Fruit fly (Drosophila melanogaster) Kc167 (cell line): ENCODE data around the gene CG33116.

Experiments used
- Myc ChIP-seq: fragments of >200 bp; optimal IDR thresholded peaks from 2 replicates; lab custom pipeline; 2017; ENCODE audit warnings: missing external identifiers
- Sin3A ChIP-seq: fragments of >200 bp; optimal IDR thresholded peaks from 2 replicates; lab custom pipeline; 2018; ENCODE audit warnings: missing external identifiers
- h ChIP-seq: fragments of >200 bp; optimal IDR thresholded peaks from 3 replicates; lab custom pipeline; 2018; ENCODE audit warnings: missing external identifiers
- insv ChIP-seq: fragments of >200 bp; optimal IDR thresholded peaks from 3 replicates; lab custom pipeline; 2018; ENCODE audit warnings: missing external identifiers
- psq ChIP-seq: fragments of >200 bp; optimal IDR thresholded peaks from 2 replicates; lab custom pipeline; 2017; ENCODE audit warnings: missing external identifiers
- ttk ChIP-seq: sonication (Bioruptor generic); optimal IDR thresholded peaks from 2 replicates; lab custom pipeline; 2017; ENCODE audit warnings: missing external identifiers

The CG33116 gene

dm6 chr2L:19575626-19576298 lies 42.5 kb downstream of the CG33116 start:
- no peak for TF ChIP-seq Myc (lab: Kevin White, UChicago)
- no peak for TF ChIP-seq ttk (lab: Kevin White, UChicago)
- TF ChIP-seq psq (lab: Kevin White, UChicago): no peak
- no peak for TF ChIP-seq insv (lab: Kevin White, UChicago)
- TF ChIP-seq Sin3A (lab: Kevin White, UChicago): no peak
- no peak for TF ChIP-seq h (lab: Kevin White, UChicago)

dm6 chr2L:19576299-19576971 lies 43.2 kb downstream of the CG33116 start:
- TF ChIP-seq psq (lab: Kevin White, UChicago) (no peak), ttk (lab: Kevin White, UChicago) (no peak), Myc (lab: Kevin White, UChicago) (no peak), insv (lab: Kevin White, UChicago) (no peak), h (lab: Kevin White, UChicago) (no peak), Sin3A (lab: Kevin White, UChicago) (no peak)

- TF ChIP-seq h (lab: Kevin White, UChicago) (no peak), Sin3A (lab: Kevin White, UChicago) (no peak), Myc (lab: Kevin White, UChicago) (no peak), insv (lab: Kevin White, UChicago) (no peak), ttk (lab: Kevin White, UChicago) (no peak), psq (lab: Kevin White, UChicago) (no peak)
Observed at dm6 chr2L:19577187-19577765, 44.0 kb downstream of the CG33116 start, which contains the start of the genes spi and msb1l. Gene spi (minus strand): TSS chr2L:19577315. Gene msb1l (plus strand): TSS chr2L:19577701.

- TF ChIP-seq insv (lab: Kevin White, UChicago): no peak
- TF ChIP-seq psq (lab: Kevin White, UChicago): no peak
- no peak for TF ChIP-seq Myc (lab: Kevin White, UChicago)
- no peak for TF ChIP-seq ttk (lab: Kevin White, UChicago)
- no peak for TF ChIP-seq Sin3A (lab: Kevin White, UChicago)
- no peak for TF ChIP-seq h (lab: Kevin White, UChicago)
Observed at dm6 chr2L:19579995-19580578, 46.8 kb downstream of the CG33116 start, which contains the start of gene Pmvk. Gene Pmvk (minus strand): TSS chr2L:19580351.

dm6 chr2L:19582185-19582584 lies 48.9 kb downstream of the CG33116 start, which contains the start of gene Hakai:
Gene Hakai (minus strand): TSS chr2L:19582474.
- TF ChIP-seq Myc (lab: Kevin White, UChicago) (no peak), Sin3A (lab: Kevin White, UChicago) (no peak), ttk (lab: Kevin White, UChicago) (no peak), psq (lab: Kevin White, UChicago) (no peak), h (lab: Kevin White, UChicago) (no peak), insv (lab: Kevin White, UChicago) (no peak)

dm6 chr2L:19583926-19584392 lies 50.7 kb downstream of the CG33116 start, which contains the start of the genes PCNA2 and CG10366:
Gene PCNA2 (minus strand): TSS chr2L:19583990.
Gene CG10366 (plus strand): TSS chr2L:19584235.
- TF ChIP-seq h (lab: Kevin White, UChicago) (no peak), Myc (lab: Kevin White, UChicago) (no peak), ttk (lab: Kevin White, UChicago) (no peak), insv (lab: Kevin White, UChicago) (no peak), psq (lab: Kevin White, UChicago) (no peak), Sin3A (lab: Kevin White, UChicago) (no peak)

- TF ChIP-seq Myc (lab: Kevin White, UChicago) (no peak), h (lab: Kevin White, UChicago) (no peak), psq (lab: Kevin White, UChicago) (no peak), Sin3A (lab: Kevin White, UChicago) (no peak), insv (lab: Kevin White, UChicago) (no peak), ttk (lab: Kevin White, UChicago) (no peak)
Observed at dm6 chr2L:19586436-19587333, 53.4 kb downstream of the CG33116 start, which contains the start of gene Lar. Gene Lar (plus strand): TSS chr2L:19586623.
